Fruit fly (Drosophila melanogaster) Kc167 (cell line): ENCODE measurements around the gene milt.

Source experiments
- Myc ChIP-seq: fragments of >200 bp; optimal IDR thresholded peaks from 2 replicates; lab custom pipeline; 2017; ENCODE audit warnings: missing external identifiers
- Sin3A ChIP-seq: fragments of >200 bp; optimal IDR thresholded peaks from 2 replicates; lab custom pipeline; 2018; ENCODE audit warnings: missing external identifiers
- h ChIP-seq: fragments of >200 bp; optimal IDR thresholded peaks from 3 replicates; lab custom pipeline; 2018; ENCODE audit warnings: missing external identifiers
- insv ChIP-seq: fragments of >200 bp; optimal IDR thresholded peaks from 3 replicates; lab custom pipeline; 2018; ENCODE audit warnings: missing external identifiers
- psq ChIP-seq: fragments of >200 bp; optimal IDR thresholded peaks from 2 replicates; lab custom pipeline; 2017; ENCODE audit warnings: missing external identifiers
- ttk ChIP-seq: sonication (Bioruptor generic); optimal IDR thresholded peaks from 2 replicates; lab custom pipeline; 2017; ENCODE audit warnings: missing external identifiers

The milt gene

DNA sequence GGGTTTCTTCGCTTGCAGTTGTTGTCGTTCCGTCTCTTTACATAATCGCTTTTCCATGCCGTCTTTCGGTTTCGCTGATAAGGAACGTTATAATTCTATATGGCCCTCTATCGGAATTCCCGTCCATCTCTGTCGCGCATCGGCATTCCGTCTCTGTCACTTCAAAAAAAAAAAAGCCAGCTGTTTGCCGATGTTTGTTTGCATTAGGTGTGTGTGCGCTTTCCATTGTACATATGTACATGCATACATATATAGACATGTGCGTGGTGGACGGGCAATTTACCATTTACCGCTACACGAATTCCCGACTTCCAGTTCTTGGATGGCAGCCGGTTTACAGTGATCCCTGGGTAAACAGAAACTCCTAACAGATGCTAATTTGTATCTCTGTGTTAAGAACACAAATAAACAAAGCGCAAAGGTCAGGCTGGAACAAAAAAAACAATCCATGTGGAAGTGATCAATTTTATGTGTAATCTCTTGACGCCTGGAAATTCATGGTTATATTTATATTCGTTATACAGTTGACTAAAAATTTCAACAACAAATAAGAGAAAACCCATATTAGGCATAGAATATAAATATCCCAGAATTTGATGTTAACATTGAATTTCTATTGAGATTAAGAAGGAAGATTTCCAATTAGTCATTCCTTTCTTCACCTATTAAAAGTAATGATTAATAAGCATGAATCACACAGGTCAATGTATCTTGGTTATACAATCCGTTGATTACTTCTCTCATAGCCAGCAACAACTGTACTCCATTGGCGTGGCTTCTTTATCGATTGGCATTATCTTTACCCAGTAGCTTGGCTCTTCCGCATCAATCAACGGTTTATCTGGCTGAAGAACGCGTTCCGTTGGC, 5.6 kb downstream of the milt start:
- TF ChIP-seq psq (lab: Kevin White, UChicago) (no peak), insv (no peak), Sin3A (lab: Kevin White, UChicago) (no peak), h (lab: Kevin White, UChicago) (no peak), Myc (lab: Kevin White, UChicago) (no peak), ttk (lab: Kevin White, UChicago) (no peak)

DNA sequence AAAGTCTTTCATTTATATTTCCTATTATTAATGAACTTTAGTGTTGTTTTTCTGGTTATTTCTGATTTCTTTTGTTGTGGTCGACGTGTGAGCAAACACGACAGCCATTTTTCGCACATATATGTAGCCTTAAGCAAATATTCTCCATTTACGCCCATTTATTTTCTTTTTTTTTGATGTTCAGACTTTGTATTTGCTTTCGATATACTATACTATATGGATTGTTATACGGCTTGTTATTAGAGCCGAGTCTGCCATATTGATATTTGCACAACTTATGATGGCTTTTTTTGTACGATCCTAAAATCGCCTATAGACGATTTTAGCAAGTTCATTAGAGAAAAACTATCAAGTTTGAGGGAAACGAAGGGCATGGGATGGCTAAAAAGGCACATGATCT, 10.1 kb downstream of the milt start:
- TF ChIP-seq ttk (lab: Kevin White, UChicago): no peak
- no peak for TF ChIP-seq psq (lab: Kevin White, UChicago)
- no peak for TF ChIP-seq h (lab: Kevin White, UChicago)
- TF ChIP-seq Sin3A (lab: Kevin White, UChicago): no peak
- no peak for TF ChIP-seq Myc (lab: Kevin White, UChicago)
- no peak for TF ChIP-seq insv

DNA sequence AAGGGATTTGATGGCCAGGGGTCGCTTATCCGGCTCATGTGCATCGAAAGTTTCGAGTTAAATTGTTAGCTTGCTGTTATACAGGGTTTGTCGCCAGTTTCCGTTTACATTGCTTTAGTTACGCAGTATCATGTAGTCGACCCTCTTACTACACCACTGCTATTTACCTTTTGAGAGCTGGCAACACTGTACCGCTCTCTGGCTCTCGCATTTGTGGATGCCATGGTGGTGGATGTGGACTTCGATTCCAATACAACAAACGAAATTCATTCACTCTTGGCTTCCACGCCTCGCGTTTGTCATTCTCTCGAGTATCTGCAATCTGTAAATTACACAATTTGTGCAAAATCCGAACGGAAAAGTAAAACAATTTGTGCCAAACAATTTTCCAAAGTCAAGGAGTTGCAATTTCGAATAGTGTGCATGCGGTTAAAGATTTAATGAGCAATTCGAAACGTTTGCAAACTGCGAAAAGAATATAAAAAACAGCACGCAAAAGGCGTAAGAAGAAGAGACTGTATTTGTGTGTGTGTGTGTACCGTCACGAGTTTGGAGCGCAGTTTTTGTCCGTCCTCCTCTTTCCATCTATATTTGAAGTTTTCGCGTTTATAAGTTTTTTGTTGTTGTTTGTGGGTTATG, 11.5 kb downstream of the milt start:
- TF ChIP-seq ttk (lab: Kevin White, UChicago) (no peak), psq (lab: Kevin White, UChicago) (no peak), Myc (lab: Kevin White, UChicago) (no peak)

DNA sequence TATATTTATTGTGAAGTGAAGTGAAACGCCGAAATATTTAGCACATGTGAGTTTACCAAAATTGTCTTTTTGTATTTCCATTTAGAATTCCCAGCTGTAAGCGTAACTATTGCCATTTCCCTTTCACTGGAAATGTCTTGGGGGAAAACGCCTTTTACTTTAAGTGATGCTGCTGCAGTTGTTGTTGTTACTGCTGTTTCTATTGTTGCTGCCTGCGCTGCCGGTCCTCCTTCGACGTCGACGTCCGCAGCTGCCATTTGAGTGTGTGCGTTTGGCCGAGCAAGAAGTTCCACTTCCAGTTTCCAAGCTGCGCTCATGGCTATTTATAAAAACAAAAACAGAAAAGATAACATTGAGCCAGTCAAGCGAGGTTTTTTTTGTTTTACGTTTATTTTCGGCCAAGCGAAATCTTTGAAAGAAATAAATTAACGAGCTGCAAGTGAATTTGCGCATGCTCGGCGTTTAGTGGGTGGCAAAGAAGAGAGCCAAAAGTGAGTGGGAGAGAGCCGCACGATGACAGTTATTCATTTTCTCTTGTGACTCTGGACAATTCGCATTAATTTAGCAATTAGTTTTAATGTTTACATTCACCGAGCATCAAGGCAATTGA, 12.2 kb downstream of the milt start:
- TF ChIP-seq ttk (lab: Kevin White, UChicago): no peak
- no peak for TF ChIP-seq Myc (lab: Kevin White, UChicago)
- TF ChIP-seq Sin3A (lab: Kevin White, UChicago): no peak
- no peak for TF ChIP-seq psq (lab: Kevin White, UChicago)
- TF ChIP-seq insv: no peak
- TF ChIP-seq h (lab: Kevin White, UChicago): no peak

DNA sequence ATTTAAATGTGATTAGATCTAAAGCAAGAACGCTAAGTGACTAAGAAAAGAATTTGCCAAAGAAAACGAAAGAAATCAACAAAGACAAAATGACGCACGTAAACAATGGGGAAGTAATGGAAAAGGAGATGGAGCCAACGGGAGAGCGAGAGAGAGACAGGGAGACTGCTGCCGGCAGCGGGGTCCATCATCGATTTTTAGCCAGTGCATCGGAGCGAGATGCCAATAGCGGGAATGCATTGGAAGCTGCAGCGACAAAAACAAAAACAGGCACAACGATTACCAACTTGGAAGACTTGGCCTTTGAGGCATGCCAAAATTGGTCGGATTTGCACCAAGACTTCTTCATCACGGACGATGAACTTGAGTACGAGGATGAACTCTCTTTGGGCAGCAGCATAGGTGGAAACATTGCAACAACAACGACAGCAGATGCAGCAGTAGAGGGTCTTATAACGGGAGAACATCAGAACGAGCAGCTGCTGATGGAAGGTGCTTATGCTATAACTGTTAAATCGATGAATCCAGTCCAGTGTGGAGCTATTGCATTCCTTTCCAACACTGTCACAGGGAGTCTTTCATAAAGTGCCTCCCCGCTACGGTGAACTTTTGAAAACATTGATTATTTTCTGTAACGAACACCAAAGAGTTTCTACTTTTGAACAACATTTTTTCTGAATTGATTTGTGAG, 13.0 kb downstream of the milt start:
- no peak for TF ChIP-seq psq (lab: Kevin White, UChicago)
- TF ChIP-seq h (lab: Kevin White, UChicago): no peak

DNA sequence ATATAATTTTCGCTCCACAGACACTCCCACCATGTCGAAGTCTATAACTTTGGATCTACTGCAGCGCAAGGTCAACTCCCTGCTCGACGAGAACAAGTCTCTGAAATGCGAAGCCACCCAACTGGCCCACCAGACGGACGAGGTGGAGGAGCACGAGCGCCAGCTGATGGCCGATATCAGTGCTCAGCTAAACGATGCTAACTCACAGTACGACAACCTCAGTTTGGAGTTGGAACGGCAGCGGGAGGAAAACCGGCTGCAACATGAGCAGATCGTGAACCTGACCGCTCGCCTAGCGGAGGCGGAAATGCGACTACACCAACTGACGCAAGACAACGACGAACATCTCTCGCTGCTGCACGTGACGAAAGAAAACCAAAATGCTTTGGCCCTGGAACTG, 14.1 kb downstream of the milt start:
- no peak for TF ChIP-seq psq (lab: Kevin White, UChicago)
- TF ChIP-seq h (lab: Kevin White, UChicago): no peak
- TF ChIP-seq Myc (lab: Kevin White, UChicago): no peak
- no peak for TF ChIP-seq ttk (lab: Kevin White, UChicago)
- no peak for TF ChIP-seq insv

DNA sequence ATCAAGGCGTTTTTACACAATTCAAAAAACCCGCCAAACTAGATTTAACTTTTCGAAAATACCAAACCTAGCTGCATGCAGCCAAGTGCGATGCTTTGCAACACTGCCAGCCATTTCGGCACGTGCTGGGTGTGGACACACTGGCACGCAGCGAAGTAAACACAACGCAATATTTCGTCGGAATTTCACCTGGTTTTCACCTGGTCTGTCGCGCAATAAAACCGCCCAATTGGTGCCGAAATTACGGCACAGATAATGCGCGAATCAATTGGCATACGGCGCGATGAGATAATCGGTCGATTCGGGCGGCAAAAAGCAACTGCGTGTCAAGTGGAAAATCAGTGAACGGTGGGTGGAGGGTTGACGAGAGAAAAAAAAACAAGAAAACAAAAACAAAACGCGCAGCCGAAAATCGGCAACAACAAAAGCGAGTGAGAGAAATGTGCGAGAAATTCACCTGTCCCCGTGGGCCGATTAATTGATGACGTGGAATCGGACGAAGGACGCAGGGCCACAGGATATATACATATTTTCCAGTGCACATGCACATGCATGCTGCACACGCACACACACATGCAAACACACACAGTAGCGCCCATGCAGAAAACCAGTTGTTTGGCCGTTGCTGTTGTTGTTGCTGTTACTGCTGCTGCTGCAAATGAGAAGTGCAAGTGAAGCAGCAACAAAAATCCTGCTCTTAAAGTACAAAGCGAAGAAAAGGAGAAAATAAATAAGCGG, 18.7 kb downstream of the milt start, which contains the start of gene Mnn1:
Gene Mnn1 (plus strand): TSS at position 113 of the 738 bp plus-strand sequence.
- TF ChIP-seq Myc (lab: Kevin White, UChicago) (no peak), psq (lab: Kevin White, UChicago) (no peak), h (lab: Kevin White, UChicago) (no peak), Sin3A (lab: Kevin White, UChicago) (no peak), insv (no peak), ttk (lab: Kevin White, UChicago) (no peak)

DNA sequence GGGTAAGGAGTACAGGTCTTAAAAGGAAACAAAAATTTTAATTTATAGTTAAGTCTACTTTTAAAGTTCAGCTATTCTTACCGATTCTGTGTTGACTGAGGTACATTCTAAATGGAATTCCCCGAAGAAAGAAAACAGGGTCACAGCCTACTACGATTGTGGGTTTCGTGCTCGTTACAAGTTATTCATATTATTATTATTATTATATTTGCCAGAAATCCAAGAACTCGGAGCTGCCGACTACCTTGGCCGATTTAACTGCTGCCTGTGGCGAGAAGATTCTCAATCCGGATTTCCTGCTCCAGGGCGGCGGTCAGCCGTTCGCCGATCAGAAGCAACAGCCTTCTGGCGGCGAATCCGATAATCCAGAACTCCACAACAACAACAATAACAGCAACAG, 23.1 kb downstream of the milt start, which contains the start of gene Mst27D:
Gene Mst27D (minus strand): TSS at position 101 of the 400 bp plus-strand sequence.
- TF ChIP-seq ttk (lab: Kevin White, UChicago) (no peak), insv (no peak), Myc (lab: Kevin White, UChicago) (no peak), Sin3A (lab: Kevin White, UChicago) (no peak), psq (lab: Kevin White, UChicago) (no peak), h (lab: Kevin White, UChicago) (no peak)

DNA sequence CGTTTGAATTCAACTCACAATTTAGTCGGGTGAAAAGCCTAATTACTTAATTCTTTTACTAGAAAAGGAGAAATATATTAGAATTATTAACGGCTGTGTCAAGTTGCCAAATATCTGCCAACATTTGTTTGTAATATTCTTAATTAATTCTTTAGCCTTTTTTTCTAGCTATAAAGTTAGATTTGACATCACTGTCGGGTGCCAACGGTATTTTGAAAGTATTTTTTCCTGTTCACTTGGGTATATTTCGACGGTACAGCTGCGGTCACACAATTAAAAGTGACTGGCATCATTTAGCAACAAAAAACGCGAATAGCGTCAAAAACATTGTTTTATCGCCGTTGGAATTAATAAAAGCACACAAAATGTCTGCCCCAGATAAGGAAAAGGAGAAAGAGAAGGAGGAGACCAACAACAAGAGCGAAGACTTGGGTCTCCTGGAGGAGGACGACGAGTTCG, 26.1 kb downstream of the milt start, which contains the start of gene Sem1:
Gene Sem1 (plus strand): TSS at position 266 of the 459 bp plus-strand sequence.
- TF ChIP-seq h (lab: Kevin White, UChicago) (no peak), psq (lab: Kevin White, UChicago) (no peak), Sin3A (lab: Kevin White, UChicago) (no peak), Myc (lab: Kevin White, UChicago) (no peak), insv (no peak)

DNA sequence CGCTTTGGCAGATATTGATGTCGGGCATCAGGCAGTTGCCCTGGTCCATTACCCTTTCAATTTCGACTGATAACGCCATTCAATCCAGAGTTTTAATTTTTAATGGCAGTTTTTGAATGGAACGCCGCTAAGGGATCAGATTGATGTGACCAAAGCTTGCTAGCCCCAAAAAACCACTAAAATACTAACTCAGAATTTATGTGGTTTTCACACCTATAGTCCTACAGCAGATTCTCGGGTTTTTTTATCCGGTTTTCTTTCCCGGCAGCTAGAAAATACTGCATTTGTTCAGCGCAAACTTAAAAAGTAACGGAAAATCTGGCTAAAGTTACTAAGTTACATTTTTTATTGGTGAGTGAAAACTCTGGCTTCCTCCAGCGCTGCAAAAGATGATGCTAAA, 28.1 kb downstream of the milt start, which contains the start of gene Nuf2:
Gene Nuf2 (minus strand): TSS at position 151 of the 400 bp plus-strand sequence.
- no peak for TF ChIP-seq Myc (lab: Kevin White, UChicago)
- no peak for TF ChIP-seq h (lab: Kevin White, UChicago)
- TF ChIP-seq psq (lab: Kevin White, UChicago): no peak
- TF ChIP-seq ttk (lab: Kevin White, UChicago): no peak
- TF ChIP-seq Sin3A (lab: Kevin White, UChicago): no peak
- no peak for TF ChIP-seq insv
